Worm (Caenorhabditis elegans) whole organism, L3 larva: ENCODE measurements around the gene wrt-1.

Source experiments
- ama-1 ChIP-seq: fragments of 150-350 bp; optimal IDR thresholded peaks from 2 replicates; lab custom pipeline; 2018
- ceh-16 ChIP-seq: sonication (generic microtip); optimal IDR thresholded peaks from 2 replicates; lab custom pipeline; 2017; ENCODE audit warnings: missing biosample characterization, missing genetic modification characterization
- elt-1 ChIP-seq: fragments of 150-350 bp; optimal IDR thresholded peaks from 2 replicates; lab custom pipeline; 2014; ENCODE audit warnings: missing biosample characterization, missing genetic modification characterization
- elt-2 ChIP-seq: sonication (generic microtip); optimal IDR thresholded peaks from 2 replicates; lab custom pipeline; 2016; ENCODE audit warnings: missing genetic modification reagents, mild to moderate bottlenecking, missing genetic modification characterization, missing compliant biosample characterization
- fkh-2 ChIP-seq: fragments of 150-350 bp; optimal IDR thresholded peaks from 2 replicates; lab custom pipeline; 2014; ENCODE audit warnings: missing biosample characterization, missing genetic modification reagents, missing genetic modification characterization
- jun-1 ChIP-seq: fragments of 150-350 bp; optimal IDR thresholded peaks from 2 replicates; lab custom pipeline; 2014; ENCODE audit warnings: missing biosample characterization, missing genetic modification reagents, missing genetic modification characterization
- mdl-1 ChIP-seq: fragments of 150-350 bp; optimal IDR thresholded peaks from 2 replicates; lab custom pipeline; 2014; ENCODE audit warnings: missing biosample characterization, missing genetic modification characterization
- nhr-237 ChIP-seq: fragments of 150-350 bp; optimal IDR thresholded peaks from 2 replicates; lab custom pipeline; 2014; ENCODE audit warnings: missing biosample characterization, missing genetic modification characterization
- nhr-43 ChIP-seq: sonication (generic microtip); optimal IDR thresholded peaks from 2 replicates; lab custom pipeline; 2016; ENCODE audit warnings: mild to moderate bottlenecking, missing genetic modification characterization, missing compliant biosample characterization; ENCODE audit not compliant: poor library complexity, severe bottlenecking
- pha-4 ChIP-seq: fragments of 150-350 bp; optimal IDR thresholded peaks from 2 replicates; lab custom pipeline; 2014; ENCODE audit warnings: missing biosample characterization, missing genetic modification reagents, missing genetic modification characterization
- pqm-1 ChIP-seq: fragments of 150-350 bp; optimal IDR thresholded peaks from 2 replicates; lab custom pipeline; 2017; ENCODE audit warnings: missing biosample characterization, missing genetic modification characterization, inconsistent platforms
- snpc-4 ChIP-seq: fragments of 150-350 bp; optimal IDR thresholded peaks from 2 replicates; lab custom pipeline; 2014; ENCODE audit warnings: missing biosample characterization, missing genetic modification characterization
- unc-62 ChIP-seq: fragments of 150-350 bp; sonication (generic microtip); optimal IDR thresholded peaks from 4 replicates; lab custom pipeline; 2014; ENCODE audit warnings: missing biosample characterization, missing genetic modification reagents, missing genetic modification characterization
- ztf-4 ChIP-seq: fragments of 150-350 bp; optimal IDR thresholded peaks from 2 replicates; lab custom pipeline; 2014; ENCODE audit warnings: missing biosample characterization, missing genetic modification characterization

DNA sequence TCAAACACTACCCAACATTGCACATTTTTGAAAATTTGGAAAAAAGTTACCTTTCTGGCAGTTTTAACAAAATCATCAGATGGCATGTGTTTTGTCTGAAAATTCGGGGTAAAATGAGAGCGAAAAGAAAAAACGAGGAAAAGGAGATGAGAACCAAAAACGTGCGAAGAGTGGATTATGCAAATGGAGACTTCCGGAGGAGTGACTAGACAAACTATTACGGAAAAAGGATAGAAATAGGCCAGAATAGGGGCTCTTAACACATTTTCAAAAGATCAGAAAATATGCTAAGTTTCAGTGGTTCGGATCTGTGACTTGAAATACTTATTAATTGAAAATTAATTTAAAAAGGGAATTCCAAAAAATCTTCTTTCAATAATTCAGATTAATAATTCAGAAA lies 31.4 kb upstream of the wrt-1 start, which contains the start of gene srab-14:
- no peak for TF ChIP-seq ztf-4
- no peak for TF ChIP-seq nhr-237 (tag; lab: Kevin White, UChicago)
- TF ChIP-seq fkh-2 (tag; lab: Kevin White, UChicago), result no peak
- TF ChIP-seq nhr-43, result no peak
- no peak for TF ChIP-seq elt-2 (tag; lab: Kevin White, UChicago)
- no peak for TF ChIP-seq mdl-1 (tag; lab: Kevin White, UChicago)
- TF ChIP-seq ceh-16 (tag; lab: Kevin White, UChicago), result no peak
- no peak for TF ChIP-seq ama-1 (lab: Kevin White, UChicago)
- TF ChIP-seq snpc-4 (tag; lab: Kevin White, UChicago), result no peak
- TF ChIP-seq unc-62 (GFP tag; lab: Kevin White, UChicago), result no peak
- TF ChIP-seq pqm-1 (tag; lab: Kevin White, UChicago), result no peak
- no peak for TF ChIP-seq elt-1 (tag; lab: Kevin White, UChicago)
- no peak for TF ChIP-seq jun-1
- TF ChIP-seq pha-4 (tag; lab: Kevin White, UChicago), result no peak
